Fruit fly (Drosophila melanogaster) whole organism, adult: ENCODE results near the gene CG14131.
A peak's percentile ranks its signal among the peaks of the same experiment; 100 is the strongest.

ENCODE experiments used
- CG11617 ChIP-seq: fragments of 200-800 bp; sonication (Bioruptor generic); optimal IDR thresholded peaks from 2 replicates; lab custom pipeline; 2017; ENCODE audit warnings: mild to moderate bottlenecking, missing biosample characterization, missing genetic modification reagents, missing genetic modification characterization
- CG12768 ChIP-seq: fragments of 200-800 bp; sonication (Bioruptor generic); optimal IDR thresholded peaks from 2 replicates; lab custom pipeline; 2017; ENCODE audit warnings: missing biosample characterization, missing genetic modification characterization, mild to moderate bottlenecking, moderate library complexity, missing genetic modification reagents
- CG14711 ChIP-seq: fragments of 200-800 bp; sonication (Bioruptor generic); optimal IDR thresholded peaks from 2 replicates; lab custom pipeline; 2018; ENCODE audit warnings: missing biosample characterization, mild to moderate bottlenecking, missing genetic modification characterization, moderate library complexity
- CG1620 ChIP-seq: fragments of 200-800 bp; sonication (Bioruptor generic); optimal IDR thresholded peaks from 2 replicates; lab custom pipeline; 2016; ENCODE audit warnings: missing biosample characterization, missing genetic modification characterization
- CG33017 ChIP-seq: fragments of 200-800 bp; sonication (Bioruptor generic); optimal IDR thresholded peaks from 2 replicates; lab custom pipeline; 2018; ENCODE audit warnings: missing biosample characterization, mild to moderate bottlenecking, missing genetic modification characterization, moderate library complexity
- CG5204 ChIP-seq: fragments of 200-800 bp; sonication (Bioruptor generic); optimal IDR thresholded peaks from 2 replicates; lab custom pipeline; 2016; ENCODE audit warnings: missing biosample characterization, missing genetic modification characterization
- CG7045 ChIP-seq: fragments of 200-800 bp; sonication (Bioruptor generic); optimal IDR thresholded peaks from 2 replicates; lab custom pipeline; 2017; ENCODE audit warnings: missing biosample characterization, mild to moderate bottlenecking, missing genetic modification characterization
- CG7101 ChIP-seq: fragments of 200-800 bp; sonication (Bioruptor generic); optimal IDR thresholded peaks from 2 replicates; lab custom pipeline; 2018; ENCODE audit warnings: missing biosample characterization, mild to moderate bottlenecking, missing genetic modification characterization, moderate library complexity
- Clk ChIP-seq: fragments of 200-800 bp; sonication (Bioruptor generic); optimal IDR thresholded peaks from 2 replicates; lab custom pipeline; 2017; ENCODE audit warnings: missing biosample characterization, missing genetic modification characterization
- Crg-1 ChIP-seq: fragments of 200-800 bp; sonication (Bioruptor generic); optimal IDR thresholded peaks from 2 replicates; lab custom pipeline; 2016; ENCODE audit warnings: missing biosample characterization, missing genetic modification characterization
- Hr96 ChIP-seq: fragments of 200-800 bp; sonication (Bioruptor generic); optimal IDR thresholded peaks from 2 replicates; lab custom pipeline; 2016; ENCODE audit warnings: missing biosample characterization, missing genetic modification characterization
- Mnt ChIP-seq: fragments of 200-800 bp; sonication (Bioruptor generic); optimal IDR thresholded peaks from 2 replicates; lab custom pipeline; 2016; ENCODE audit warnings: missing biosample characterization, mild to moderate bottlenecking, missing genetic modification characterization
- bab1 ChIP-seq: fragments of 200-800 bp; sonication (Bioruptor generic); optimal IDR thresholded peaks from 3 replicates; lab custom pipeline; 2019; ENCODE audit warnings: missing biosample characterization, mild to moderate bottlenecking, missing genetic modification characterization, moderate library complexity
- cic ChIP-seq: fragments of 200-800 bp; sonication (Bioruptor generic); optimal IDR thresholded peaks from 2 replicates; lab custom pipeline; 2017; ENCODE audit warnings: missing biosample characterization, mild to moderate bottlenecking, missing genetic modification characterization, moderate library complexity
- cnc ChIP-seq, 2 experiments: fragments of >200 bp; optimal IDR thresholded peaks; 2 replicates each; lab custom pipeline; 2017
- kay ChIP-seq: fragments of 200-800 bp; sonication (Bioruptor generic); peaks from one replicate; lab custom pipeline; 2016; ENCODE audit warnings: missing biosample characterization, missing genetic modification characterization, borderline replicate concordance
- ovo ChIP-seq: fragments of 200-800 bp; sonication (Bioruptor generic); optimal IDR thresholded peaks from 2 replicates; lab custom pipeline; 2016; ENCODE audit warnings: missing biosample characterization, missing genetic modification characterization
- pad ChIP-seq: fragments of 200-800 bp; sonication (Bioruptor generic); optimal IDR thresholded peaks from 3 replicates; lab custom pipeline; 2017; ENCODE audit warnings: missing biosample characterization, missing genetic modification characterization, mild to moderate bottlenecking, moderate library complexity, missing genetic modification reagents
- tj ChIP-seq: fragments of 200-800 bp; sonication (Bioruptor generic); optimal IDR thresholded peaks from 3 replicates; lab custom pipeline; 2017; ENCODE audit warnings: missing biosample characterization, mild to moderate bottlenecking, missing genetic modification characterization, moderate library complexity
- toe ChIP-seq: fragments of 200-800 bp; sonication (Bioruptor generic); optimal IDR thresholded peaks from 2 replicates; lab custom pipeline; 2016; ENCODE audit warnings: missing biosample characterization, missing genetic modification characterization

Gene CG14131

DNA sequence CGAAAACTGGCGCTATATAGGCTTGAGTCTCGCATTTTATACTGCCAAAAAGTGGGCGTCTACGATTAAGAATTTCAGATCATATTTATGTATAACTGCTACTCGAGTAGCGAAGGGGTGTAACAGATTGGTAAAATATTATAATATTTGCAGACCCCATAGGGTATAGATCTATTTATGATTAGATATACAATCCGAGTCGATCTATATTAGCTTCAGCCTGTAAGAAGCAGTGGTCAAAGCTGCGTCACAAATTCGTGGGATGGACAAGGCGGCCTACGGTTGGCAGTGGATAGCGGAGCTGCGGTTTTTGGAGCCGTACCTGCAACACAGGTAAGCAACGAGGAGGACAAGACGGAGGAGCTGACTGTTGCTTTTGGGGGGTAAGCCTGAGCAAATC is 37.8 kb downstream of the CG14131 start, which contains the start of gene Cubn2:
Cubn2 (minus strand) TSS at position 101 of the 400 bp plus-strand sequence.
- TF ChIP-seq CG14711 = no peak
- no peak for TF ChIP-seq Hr96 (GFP tag; lab: Kevin White, UChicago)
- TF ChIP-seq pad (GFP tag; lab: Kevin White, UChicago) = no peak
- no peak for TF ChIP-seq cnc (optimal IDR thresholded peaks at IDR 0.05; lab: Kevin White, UChicago)
- TF ChIP-seq tj (GFP tag; lab: Kevin White, UChicago) = no peak
- no peak for TF ChIP-seq CG5204 (GFP tag; lab: Kevin White, UChicago)
- TF ChIP-seq Mnt (GFP tag; lab: Kevin White, UChicago) = no peak
- TF ChIP-seq CG7045 (GFP tag; lab: Kevin White, UChicago) = no peak
- no peak for TF ChIP-seq cic (GFP tag; lab: Kevin White, UChicago)
- no peak for TF ChIP-seq CG12768 (GFP tag; lab: Kevin White, UChicago)
- no peak for TF ChIP-seq CG7101
- no peak for TF ChIP-seq CG33017 (tag; lab: Kevin White, UChicago)
- TF ChIP-seq bab1 (GFP tag; lab: Kevin White, UChicago) = no peak
- TF ChIP-seq ovo = no peak
- no peak for TF ChIP-seq kay (GFP tag; lab: Kevin White, UChicago)
- TF ChIP-seq Clk (GFP tag; lab: Kevin White, UChicago) = no peak
- no peak for TF ChIP-seq CG11617 (GFP tag; lab: Kevin White, UChicago)

DNA sequence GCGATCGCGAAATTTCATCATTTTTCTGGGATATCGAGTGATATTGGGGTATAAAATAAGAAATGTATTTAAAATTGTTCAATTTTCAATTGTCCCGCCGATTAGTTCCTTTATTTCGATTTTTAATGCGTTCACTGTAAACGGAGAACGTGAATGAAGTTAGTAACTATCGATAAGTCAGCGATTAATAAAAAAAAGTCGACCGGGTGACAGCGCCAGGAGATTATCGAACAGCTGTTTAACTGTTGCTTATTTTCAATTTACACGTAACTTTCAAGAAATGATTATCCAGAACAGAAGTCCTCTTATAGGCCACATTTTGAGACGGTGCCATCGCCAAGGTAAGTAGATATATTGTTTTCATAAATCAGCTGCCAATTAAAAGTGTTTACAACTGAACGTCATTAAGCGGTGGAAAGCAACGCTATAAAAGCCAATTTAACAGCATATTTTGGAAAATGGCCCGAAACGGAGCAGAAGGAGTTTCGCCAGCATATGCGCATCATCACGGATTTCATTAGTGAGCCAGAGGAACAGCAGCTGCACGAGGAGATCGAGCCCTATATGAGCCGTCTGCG is 38.4 kb downstream of the CG14131 start, which contains the start of gene CG14130:
CG14130 (plus strand) TSS at position 225 of the 578 bp plus-strand sequence.
- TF ChIP-seq CG11617 (GFP tag; lab: Kevin White, UChicago) (no peak), Hr96 (GFP tag; lab: Kevin White, UChicago) (no peak), CG1620 (GFP tag; lab: Kevin White, UChicago) (no peak), CG33017 (tag; lab: Kevin White, UChicago) (no peak), bab1 (GFP tag; lab: Kevin White, UChicago) (peak; percentile 52), kay (GFP tag; lab: Kevin White, UChicago) (peak; percentile 81), CG12768 (GFP tag; lab: Kevin White, UChicago) (no peak), tj (GFP tag; lab: Kevin White, UChicago) (peak; percentile 14), Mnt (GFP tag; lab: Kevin White, UChicago) (no peak), Crg-1 (GFP tag; lab: Kevin White, UChicago) (no peak), ovo (no peak)

DNA sequence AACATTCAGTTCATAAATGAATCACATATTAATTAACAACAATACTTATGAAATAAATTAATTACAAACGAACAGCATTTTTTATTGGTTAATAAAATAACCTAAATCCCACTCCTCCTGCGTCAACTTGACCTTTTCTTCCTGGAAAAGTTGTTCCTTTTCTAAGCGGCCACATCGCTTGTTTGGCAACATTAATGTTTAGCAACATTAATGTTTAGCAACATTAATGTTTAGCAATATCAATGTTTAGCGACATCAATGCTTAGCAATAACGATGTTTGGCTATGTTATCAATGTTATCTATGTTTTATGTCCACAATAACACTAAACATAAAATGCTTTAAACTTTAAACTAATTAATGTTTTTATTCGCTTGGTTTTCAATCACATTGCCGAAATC is 39.8 kb downstream of the CG14131 start:
- TF ChIP-seq cic (GFP tag; lab: Kevin White, UChicago) (no peak), toe (GFP tag; lab: Kevin White, UChicago) (no peak), Mnt (GFP tag; lab: Kevin White, UChicago) (no peak), CG5204 (GFP tag; lab: Kevin White, UChicago) (no peak), CG14711 (no peak), Clk (GFP tag; lab: Kevin White, UChicago) (no peak), cnc (optimal IDR thresholded peaks at IDR 0.05; lab: Kevin White, UChicago) (no peak), kay (GFP tag; lab: Kevin White, UChicago) (peak; percentile 73)

DNA sequence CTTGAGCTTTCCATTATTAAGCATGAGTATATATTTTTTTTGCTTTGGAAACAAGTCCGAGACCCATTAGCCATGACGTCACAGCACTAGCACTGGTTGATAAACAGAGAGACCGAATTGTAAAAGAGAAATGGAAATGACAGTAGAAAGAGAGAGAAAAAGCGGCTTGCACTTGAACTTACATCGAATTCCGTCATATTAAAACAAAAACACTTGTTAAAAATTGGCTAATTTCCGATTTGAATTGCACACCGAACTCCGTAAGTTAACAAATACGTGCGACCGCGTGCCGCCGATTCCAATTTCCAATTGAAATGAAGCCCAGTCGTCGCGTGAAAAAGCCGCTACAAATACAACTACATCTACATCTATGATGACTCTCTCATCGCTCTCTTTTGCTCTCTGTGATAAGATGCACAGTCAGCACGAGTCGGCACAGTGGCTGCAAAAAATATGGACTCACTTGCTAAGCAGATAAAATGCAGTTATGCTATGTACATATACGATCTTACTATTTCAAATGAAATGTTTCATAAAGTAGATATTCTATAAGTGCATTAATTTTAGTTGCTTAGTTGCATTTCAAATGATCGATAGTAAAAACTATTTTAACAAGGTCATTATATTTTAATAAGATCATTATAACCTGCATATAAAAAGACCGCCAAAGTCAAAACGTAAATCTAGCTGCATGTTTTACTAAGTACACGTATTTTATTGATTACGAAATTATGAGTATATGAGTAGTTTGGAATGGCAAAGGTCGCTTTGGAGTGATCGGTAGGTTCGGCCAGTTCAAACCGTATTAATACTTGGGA is 43.0 kb downstream of the CG14131 start:
- TF ChIP-seq Mnt (GFP tag; lab: Kevin White, UChicago) = peak; percentile 89
- peak; percentile 91 for TF ChIP-seq cic (GFP tag; lab: Kevin White, UChicago)
- TF ChIP-seq Hr96 (GFP tag; lab: Kevin White, UChicago) = peak; percentile 30
- peak; percentile 65 to 92 for TF ChIP-seq cnc (optimal IDR thresholded peaks at IDR 0.05; lab: Kevin White, UChicago)
- no peak for TF ChIP-seq CG5204 (GFP tag; lab: Kevin White, UChicago)
- peak; percentile 37 for TF ChIP-seq CG11617 (GFP tag; lab: Kevin White, UChicago)
- TF ChIP-seq Crg-1 (GFP tag; lab: Kevin White, UChicago) = no peak
- peak; percentile 99 for TF ChIP-seq kay (GFP tag; lab: Kevin White, UChicago)
- peak; percentile 32 for TF ChIP-seq CG7045 (GFP tag; lab: Kevin White, UChicago)
- peak; percentile 24 for TF ChIP-seq toe (GFP tag; lab: Kevin White, UChicago)
- TF ChIP-seq CG12768 (GFP tag; lab: Kevin White, UChicago) = peak; percentile 12
- TF ChIP-seq tj (GFP tag; lab: Kevin White, UChicago) = peak; percentile 99
- TF ChIP-seq pad (GFP tag; lab: Kevin White, UChicago) = no peak
- peak; percentile 83 for TF ChIP-seq ovo
- peak; percentile 33 for TF ChIP-seq CG1620 (GFP tag; lab: Kevin White, UChicago)
- peak; percentile 51 for TF ChIP-seq CG7101
- TF ChIP-seq bab1 (GFP tag; lab: Kevin White, UChicago) = peak; percentile 64
- peak; percentile 60 for TF ChIP-seq CG33017 (tag; lab: Kevin White, UChicago)
- no peak for TF ChIP-seq CG14711
- TF ChIP-seq Clk (GFP tag; lab: Kevin White, UChicago) = no peak

DNA sequence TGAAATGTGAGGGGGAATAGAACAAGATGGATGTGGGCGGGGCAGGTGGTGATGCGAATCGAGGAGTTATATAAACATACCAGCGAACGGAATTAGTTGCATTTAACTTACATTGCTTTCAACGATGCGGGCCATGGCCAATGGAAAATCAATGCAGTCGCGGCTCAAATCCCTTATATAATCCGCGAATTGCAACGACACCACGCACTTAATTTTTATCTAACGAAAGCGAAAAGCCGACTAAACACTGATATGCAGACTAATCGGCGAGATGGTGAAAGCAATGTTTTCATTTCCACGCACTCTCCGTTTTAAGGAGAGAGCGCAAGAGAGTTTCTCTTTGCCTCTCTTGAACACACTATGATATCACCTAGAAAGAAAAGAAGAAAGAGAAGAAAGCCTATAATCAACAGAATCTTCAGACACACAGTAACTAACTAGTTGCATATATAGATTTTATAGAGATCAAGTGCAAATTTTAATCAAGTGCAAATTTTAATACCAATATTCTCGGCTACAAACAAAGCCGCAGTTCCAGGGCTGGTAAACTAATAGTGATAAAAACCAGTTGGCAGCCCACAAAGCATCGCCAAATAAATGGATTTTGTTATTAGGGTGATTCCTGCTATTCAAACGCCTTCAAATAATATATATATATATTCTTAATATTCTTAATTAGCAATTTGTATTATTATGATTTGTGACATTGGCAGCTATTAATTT is 45.0 kb downstream of the CG14131 start, which contains the start of the genes CG11597 and CG5946:
CG11597 (minus strand) TSS at position 553 of the 723 bp plus-strand sequence.
CG5946 (minus strand) TSS at position 553 of the 723 bp plus-strand sequence.
- TF ChIP-seq Mnt (GFP tag; lab: Kevin White, UChicago) = no peak
- no peak for TF ChIP-seq CG7101
